Worm (Caenorhabditis elegans) whole organism, late embryonic: ENCODE measurements around the gene T19C4.1.
A peak's percentile ranks its signal among the peaks of the same experiment; 100 is the strongest.

Experiments
- C08G9.2 ChIP-seq: sonication (generic microtip); optimal IDR thresholded peaks from 2 replicates; lab custom pipeline; 2016; ENCODE audit warnings: mild to moderate bottlenecking, missing genetic modification characterization, moderate library complexity, missing compliant biosample characterization
- C38D4.7 ChIP-seq: fragments of 200-800 bp; sonication (Bioruptor generic); optimal IDR thresholded peaks from 2 replicates; lab custom pipeline; 2018; ENCODE audit warnings: mild to moderate bottlenecking, missing genetic modification characterization, moderate library complexity, missing compliant biosample characterization
- F13H6.1 ChIP-seq: sonication (generic microtip); optimal IDR thresholded peaks from 2 replicates; lab custom pipeline; 2016; ENCODE audit warnings: missing genetic modification characterization, missing compliant biosample characterization
- T23F11.4 ChIP-seq: fragments of 200-800 bp; sonication (Bioruptor generic); optimal IDR thresholded peaks from 2 replicates; lab custom pipeline; 2018; ENCODE audit warnings: mild to moderate bottlenecking, missing genetic modification characterization, missing compliant biosample characterization
- Y22D7AL.16 ChIP-seq: sonication (generic microtip); optimal IDR thresholded peaks from 2 replicates; lab custom pipeline; 2016; ENCODE audit warnings: missing genetic modification characterization, missing compliant biosample characterization
- ama-1 ChIP-seq: fragments of 150-350 bp; optimal IDR thresholded peaks from 2 replicates; lab custom pipeline; 2014
- ceh-18 ChIP-seq: sonication (generic microtip); optimal IDR thresholded peaks from 2 replicates; lab custom pipeline; 2016; ENCODE audit warnings: missing genetic modification characterization, missing compliant biosample characterization
- ceh-19 ChIP-seq: fragments of 200-800 bp; sonication (Bioruptor generic); optimal IDR thresholded peaks from 2 replicates; lab custom pipeline; 2018; ENCODE audit warnings: mild to moderate bottlenecking, missing genetic modification characterization, missing compliant biosample characterization
- ceh-30 ChIP-seq: fragments of 150-350 bp; optimal IDR thresholded peaks from 2 replicates; lab custom pipeline; 2014; ENCODE audit warnings: missing biosample characterization, missing genetic modification characterization
- ceh-34 ChIP-seq: sonication (generic microtip); optimal IDR thresholded peaks from 2 replicates; lab custom pipeline; 2016; ENCODE audit warnings: mild to moderate bottlenecking, missing genetic modification characterization, missing compliant biosample characterization
- ceh-45 ChIP-seq: fragments of 200-800 bp; sonication (Bioruptor generic); IDR thresholded peaks from 2 replicates; pipeline ENCODE4 v1.3.6; 2022; ENCODE audit warnings: missing genetic modification reagents, missing genetic modification characterization, missing compliant biosample characterization
- ceh-48 ChIP-seq: sonication (generic microtip); optimal IDR thresholded peaks from 2 replicates; lab custom pipeline; 2016; ENCODE audit warnings: missing genetic modification characterization, inconsistent platforms, missing compliant biosample characterization
- ceh-6 ChIP-seq: fragments of 200-800 bp; sonication (Bioruptor generic); optimal IDR thresholded peaks from 2 replicates; lab custom pipeline; 2018; ENCODE audit warnings: mild to moderate bottlenecking, missing genetic modification characterization, missing compliant biosample characterization
- ceh-9 ChIP-seq: sonication (generic microtip); optimal IDR thresholded peaks from 2 replicates; lab custom pipeline; 2016; ENCODE audit warnings: mild to moderate bottlenecking, missing genetic modification characterization, inconsistent platforms, missing compliant biosample characterization
- dmd-4 ChIP-seq: sonication (generic microtip); optimal IDR thresholded peaks from 2 replicates; lab custom pipeline; 2016; ENCODE audit warnings: borderline replicate concordance, missing genetic modification characterization, missing compliant biosample characterization
- dve-1 ChIP-seq: sonication (generic microtip); optimal IDR thresholded peaks from 2 replicates; lab custom pipeline; 2017; ENCODE audit warnings: antibody characterized with exemption, mild to moderate bottlenecking, missing genetic modification characterization, missing compliant biosample characterization
- elt-2 ChIP-seq: sonication (generic microtip); optimal IDR thresholded peaks from 2 replicates; lab custom pipeline; 2016; ENCODE audit warnings: missing genetic modification reagents, missing genetic modification characterization, missing compliant biosample characterization
- elt-4 ChIP-seq: sonication (generic microtip); optimal IDR thresholded peaks from 2 replicates; lab custom pipeline; 2016; ENCODE audit warnings: missing genetic modification characterization, missing compliant biosample characterization
- fax-1 ChIP-seq: sonication (generic microtip); optimal IDR thresholded peaks from 2 replicates; lab custom pipeline; 2016; ENCODE audit warnings: missing genotype, missing genetic modification characterization, missing compliant biosample characterization
- fkh-10 ChIP-seq: fragments of 150-350 bp; optimal IDR thresholded peaks from 2 replicates; lab custom pipeline; 2014; ENCODE audit warnings: missing biosample characterization, missing genetic modification reagents, missing genetic modification characterization
- gmeb-2 ChIP-seq: sonication (generic microtip); optimal IDR thresholded peaks from 2 replicates; lab custom pipeline; 2016; ENCODE audit warnings: missing genetic modification characterization, inconsistent platforms, missing compliant biosample characterization
- hlh-13 ChIP-seq: fragments of 200-800 bp; sonication (Bioruptor generic); optimal IDR thresholded peaks from 2 replicates; lab custom pipeline; 2018; ENCODE audit warnings: mild to moderate bottlenecking, missing genetic modification characterization, missing compliant biosample characterization
- hlh-15 ChIP-seq: sonication (generic microtip); optimal IDR thresholded peaks from 2 replicates; lab custom pipeline; 2016; ENCODE audit warnings: missing genetic modification characterization, missing compliant biosample characterization
- hlh-30 ChIP-seq: sonication (generic microtip); optimal IDR thresholded peaks from 2 replicates; lab custom pipeline; 2017; ENCODE audit warnings: antibody characterized with exemption, missing genetic modification characterization, missing compliant biosample characterization; ENCODE audit not compliant: insufficient read depth
- hlh-6 ChIP-seq: sonication (generic microtip); optimal IDR thresholded peaks from 2 replicates; lab custom pipeline; 2016; ENCODE audit warnings: missing genotype, missing genetic modification characterization, missing compliant biosample characterization
- hlh-8 ChIP-seq: sonication (generic microtip); optimal IDR thresholded peaks from 2 replicates; lab custom pipeline; 2016; ENCODE audit warnings: missing genotype, missing genetic modification characterization, missing compliant biosample characterization
- lim-6 ChIP-seq: sonication (generic microtip); optimal IDR thresholded peaks from 2 replicates; lab custom pipeline; 2016; ENCODE audit warnings: missing genetic modification characterization, missing compliant biosample characterization
- lin-11 ChIP-seq: fragments of 200-800 bp; sonication (Bioruptor generic); optimal IDR thresholded peaks from 2 replicates; lab custom pipeline; 2018; ENCODE audit warnings: mild to moderate bottlenecking, missing genetic modification characterization, missing compliant biosample characterization
- madf-2 ChIP-seq: sonication (generic microtip); optimal IDR thresholded peaks from 2 replicates; lab custom pipeline; 2017; ENCODE audit warnings: missing genetic modification characterization, missing compliant biosample characterization
- nfya-1 ChIP-seq: sonication (generic microtip); optimal IDR thresholded peaks from 2 replicates; lab custom pipeline; 2017; ENCODE audit warnings: missing genetic modification characterization, mild to moderate bottlenecking, missing compliant biosample characterization, antibody characterized with exemption, moderate library complexity
- nhr-232 ChIP-seq: sonication (generic microtip); optimal IDR thresholded peaks from 2 replicates; lab custom pipeline; 2016; ENCODE audit warnings: missing genetic modification characterization, missing compliant biosample characterization
- pag-3 ChIP-seq: sonication (generic microtip); optimal IDR thresholded peaks from 2 replicates; lab custom pipeline; 2016; ENCODE audit warnings: missing compliant biosample characterization, missing genetic modification characterization, borderline replicate concordance
- pat-9 ChIP-seq: fragments of 200-800 bp; sonication (Bioruptor generic); optimal IDR thresholded peaks from 2 replicates; lab custom pipeline; 2018; ENCODE audit warnings: mild to moderate bottlenecking, missing genetic modification characterization, moderate library complexity, missing compliant biosample characterization
- pax-1 ChIP-seq: fragments of 150-350 bp; optimal IDR thresholded peaks from 2 replicates; lab custom pipeline; 2014; ENCODE audit warnings: missing biosample characterization, missing genetic modification characterization
- pha-2 ChIP-seq: sonication (generic microtip); optimal IDR thresholded peaks from 2 replicates; lab custom pipeline; 2017; ENCODE audit warnings: mild to moderate bottlenecking, missing genetic modification characterization, missing compliant biosample characterization
- pha-4 ChIP-seq: fragments of 150-350 bp; optimal IDR thresholded peaks from 2 replicates; lab custom pipeline; 2018; ENCODE audit warnings: missing biosample characterization, missing genetic modification reagents, missing genetic modification characterization
- pqm-1 ChIP-seq: sonication (generic microtip); optimal IDR thresholded peaks from 2 replicates; lab custom pipeline; 2016; ENCODE audit warnings: missing genetic modification characterization, missing compliant biosample characterization
- pros-1 ChIP-seq: fragments of 150-350 bp; optimal IDR thresholded peaks from 2 replicates; lab custom pipeline; 2014; ENCODE audit warnings: missing biosample characterization, missing genetic modification reagents, missing genetic modification characterization
- ref-2 ChIP-seq: sonication (generic microtip); optimal IDR thresholded peaks from 2 replicates; lab custom pipeline; 2016; ENCODE audit warnings: missing genetic modification characterization, missing compliant biosample characterization
- rnt-1 ChIP-seq: sonication (generic microtip); optimal IDR thresholded peaks from 2 replicates; lab custom pipeline; 2016; ENCODE audit warnings: missing genetic modification characterization, missing compliant biosample characterization
- sdc-2 ChIP-seq: sonication (generic microtip); optimal IDR thresholded peaks from 2 replicates; lab custom pipeline; 2016; ENCODE audit warnings: missing genotype, missing genetic modification characterization, missing compliant biosample characterization
- sox-2 ChIP-seq: fragments of 200-800 bp; sonication (Bioruptor generic); IDR thresholded peaks from 2 replicates; pipeline ENCODE4 v1.3.6; 2022; ENCODE audit warnings: missing genetic modification reagents, missing genetic modification characterization, missing compliant biosample characterization
- syd-9 ChIP-seq: sonication (generic microtip); optimal IDR thresholded peaks from 2 replicates; lab custom pipeline; 2016; ENCODE audit warnings: mild to moderate bottlenecking, missing genetic modification characterization, moderate library complexity, missing compliant biosample characterization
- tbx-2 ChIP-seq: sonication (generic microtip); optimal IDR thresholded peaks from 2 replicates; lab custom pipeline; 2016; ENCODE audit warnings: missing genetic modification characterization, missing compliant biosample characterization
- tbx-7 ChIP-seq: sonication (generic microtip); optimal IDR thresholded peaks from 2 replicates; lab custom pipeline; 2016; ENCODE audit warnings: missing genotype, missing genetic modification characterization, missing compliant biosample characterization
- unc-3 ChIP-seq, 2 experiments: fragments of 200-800 bp in 1 of 2; sonication (Bioruptor generic) in 1 of 2; sonication (generic microtip) in 1 of 2; conservative IDR thresholded peaks in 1 of 2; optimal IDR thresholded peaks in 1 of 2; 2 replicates each; pipeline versions ENCODE4 v1.3.6 to Lab custom; 2016 to 2022; ENCODE audit warnings: missing compliant biosample characterization in 2 of 2, missing genetic modification characterization in 2 of 2, missing genetic modification reagents in 1 of 2
- unc-42 ChIP-seq: sonication (generic microtip); optimal IDR thresholded peaks from 2 replicates; lab custom pipeline; 2016; ENCODE audit warnings: missing genotype, missing genetic modification characterization, missing compliant biosample characterization
- unc-55 ChIP-seq: sonication (generic microtip); optimal IDR thresholded peaks from 2 replicates; lab custom pipeline; 2017; ENCODE audit warnings: missing biosample characterization, missing genetic modification reagents, missing genetic modification characterization
- unc-86 ChIP-seq: sonication (generic microtip); optimal IDR thresholded peaks from 2 replicates; lab custom pipeline; 2016; ENCODE audit warnings: missing genetic modification characterization, missing compliant biosample characterization
- zip-5 ChIP-seq: sonication (generic microtip); optimal IDR thresholded peaks from 2 replicates; lab custom pipeline; 2016; ENCODE audit warnings: missing genetic modification characterization, missing compliant biosample characterization

T19C4.1 gene

DNA sequence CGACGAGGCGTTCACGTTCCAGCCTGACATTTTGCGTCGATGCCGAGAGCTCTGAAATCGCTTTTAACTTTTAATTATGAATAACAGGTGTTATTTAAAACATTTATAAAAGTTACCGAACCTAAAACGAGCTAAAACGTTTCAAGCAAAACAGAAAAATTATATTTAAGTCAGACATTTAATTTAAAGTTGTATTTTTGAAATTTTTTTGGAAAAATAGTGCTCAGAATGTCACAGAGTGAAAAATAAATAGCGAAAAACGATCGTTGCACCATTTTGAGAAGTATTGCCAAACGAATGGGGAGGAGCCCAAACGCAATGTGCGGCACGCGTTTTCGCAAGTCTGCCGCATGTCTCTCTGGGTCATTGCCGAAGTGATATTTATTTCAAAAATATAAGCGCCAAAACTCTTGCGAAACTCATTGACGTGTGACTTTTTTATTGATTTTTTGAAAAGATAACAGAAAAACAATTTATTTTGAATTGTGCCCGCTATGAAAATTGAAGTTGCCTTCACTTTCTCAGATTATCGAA lies 36.4 kb upstream of the T19C4.1 start, which contains the start of gene erfa-3 (continued):
- peak; percentile 62 for TF ChIP-seq C08G9.2 (tag; lab: Kevin White, UChicago)
- peak; percentile 84 for TF ChIP-seq ceh-34
- TF ChIP-seq ref-2 (tag; lab: Kevin White, UChicago): peak; percentile 84
- no peak for TF ChIP-seq ceh-30
- no peak for TF ChIP-seq unc-42 (tag; lab: Kevin White, UChicago)
- peak; percentile 72 for TF ChIP-seq hlh-6 (tag; lab: Kevin White, UChicago)
- TF ChIP-seq ama-1: no peak
- peak; percentile 63 for TF ChIP-seq pax-1 (tag; lab: Kevin White, UChicago)
- TF ChIP-seq nfya-1 (tag; lab: Kevin White, UChicago): peak; percentile 73
- peak; percentile 49 for TF ChIP-seq hlh-30
- TF ChIP-seq tbx-2 (tag; lab: Kevin White, UChicago): peak; percentile 88
- peak; percentile 71 for TF ChIP-seq C38D4.7
- TF ChIP-seq sox-2 (GFP tag; lab: Robert Waterston, UW): peak; percentile 45; the same call in 1 of the 2 replicates
- TF ChIP-seq sdc-2 (tag; lab: Kevin White, UChicago): peak; percentile 60
- TF ChIP-seq pha-4 (tag; lab: Kevin White, UChicago): no peak
- peak; percentile 69 for TF ChIP-seq gmeb-2 (tag; lab: Kevin White, UChicago)
- peak; percentile 49 for TF ChIP-seq lim-6
- no peak for TF ChIP-seq elt-4 (tag; lab: Kevin White, UChicago)
- peak; percentile 51 for TF ChIP-seq ceh-48
- TF ChIP-seq unc-86 (tag; lab: Kevin White, UChicago): peak; percentile 74
- peak; percentile 54 for TF ChIP-seq lin-11 (tag; lab: Kevin White, UChicago)
- peak; percentile 76 for TF ChIP-seq fax-1
- TF ChIP-seq pag-3: no peak
- TF ChIP-seq ceh-19: peak; percentile 82
- TF ChIP-seq madf-2 (tag; lab: Kevin White, UChicago): peak; percentile 67
- TF ChIP-seq unc-3 (GFP tag; conservative IDR thresholded peaks at IDR 0.05; lab: Robert Waterston, UW): no peak
- peak; percentile 68 for TF ChIP-seq unc-3 (tag; optimal IDR thresholded peaks at IDR 0.05; lab: Kevin White, UChicago)
- TF ChIP-seq unc-55: no peak
- peak; percentile 24; the same call in 1 of the 2 replicates for TF ChIP-seq ceh-45
- peak; percentile 63 for TF ChIP-seq F13H6.1 (tag; lab: Kevin White, UChicago)
- peak; percentile 90 for TF ChIP-seq elt-2 (tag; lab: Kevin White, UChicago)
- no peak for TF ChIP-seq dve-1
- peak; percentile 32 for TF ChIP-seq dmd-4 (tag; lab: Kevin White, UChicago)
- peak; percentile 73 for TF ChIP-seq syd-9 (tag; lab: Kevin White, UChicago)
- TF ChIP-seq ceh-9 (tag; lab: Kevin White, UChicago): no peak
- TF ChIP-seq nhr-232 (tag; lab: Kevin White, UChicago): peak; percentile 62
- peak; percentile 52 for TF ChIP-seq ceh-18 (tag; lab: Kevin White, UChicago)
- TF ChIP-seq zip-5 (tag; lab: Kevin White, UChicago): peak; percentile 37
- peak; percentile 44 for TF ChIP-seq tbx-7 (tag; lab: Kevin White, UChicago)
- TF ChIP-seq fkh-10 (GFP tag; lab: Kevin White, UChicago): no peak

DNA sequence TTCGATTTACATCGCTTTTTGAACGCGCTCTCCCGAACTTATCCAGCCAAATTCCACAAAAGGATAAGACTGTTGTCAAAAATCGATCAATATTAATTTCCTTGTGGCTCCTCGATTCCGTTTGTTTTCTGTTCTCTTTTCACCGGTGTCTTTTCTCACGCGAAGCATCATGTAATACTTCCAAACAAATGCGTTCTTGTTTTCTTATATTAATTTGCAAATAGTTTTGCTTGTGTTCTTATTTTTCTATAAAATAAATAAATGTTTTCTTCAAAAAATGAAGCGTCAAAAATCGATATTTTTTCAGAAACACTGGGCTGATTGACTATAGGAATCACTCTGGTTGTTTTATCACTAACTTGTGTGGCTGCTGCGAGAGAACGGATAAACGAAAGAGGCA lies 35.9 kb upstream of the T19C4.1 start, which contains the start of gene math-33:
TSS of gene math-33 (plus strand) at position 301 of the 400 bp plus-strand sequence.
- no peak for TF ChIP-seq ceh-6
- TF ChIP-seq T23F11.4 (GFP tag; lab: Kevin White, UChicago): no peak
- TF ChIP-seq pqm-1 (tag; lab: Kevin White, UChicago): no peak
- no peak for TF ChIP-seq hlh-13
- TF ChIP-seq ceh-48: no peak
- no peak for TF ChIP-seq pat-9 (tag; lab: Kevin White, UChicago)
- no peak for TF ChIP-seq pha-2 (tag; lab: Kevin White, UChicago)
- TF ChIP-seq rnt-1: no peak
- no peak for TF ChIP-seq ref-2 (tag; lab: Kevin White, UChicago)
- no peak for TF ChIP-seq hlh-15 (tag; lab: Kevin White, UChicago)
- TF ChIP-seq hlh-8 (tag; lab: Kevin White, UChicago): no peak
- TF ChIP-seq Y22D7AL.16: no peak
- TF ChIP-seq pros-1 (tag; lab: Kevin White, UChicago): no peak
- no peak for TF ChIP-seq madf-2 (tag; lab: Kevin White, UChicago)
